Fruit fly (Drosophila melanogaster) Kc167 (cell line): ENCODE results near the gene CG13116.

Experiments
- Myc ChIP-seq: fragments of >200 bp; optimal IDR thresholded peaks from 2 replicates; lab custom pipeline; 2017; ENCODE audit warnings: missing external identifiers
- h ChIP-seq: fragments of >200 bp; optimal IDR thresholded peaks from 3 replicates; lab custom pipeline; 2018; ENCODE audit warnings: missing external identifiers
- insv ChIP-seq: fragments of >200 bp; optimal IDR thresholded peaks from 3 replicates; lab custom pipeline; 2018; ENCODE audit warnings: missing external identifiers
- psq ChIP-seq: fragments of >200 bp; optimal IDR thresholded peaks from 2 replicates; lab custom pipeline; 2017; ENCODE audit warnings: missing external identifiers
- ttk ChIP-seq: sonication (Bioruptor generic); optimal IDR thresholded peaks from 2 replicates; lab custom pipeline; 2017; ENCODE audit warnings: missing external identifiers

DNA sequence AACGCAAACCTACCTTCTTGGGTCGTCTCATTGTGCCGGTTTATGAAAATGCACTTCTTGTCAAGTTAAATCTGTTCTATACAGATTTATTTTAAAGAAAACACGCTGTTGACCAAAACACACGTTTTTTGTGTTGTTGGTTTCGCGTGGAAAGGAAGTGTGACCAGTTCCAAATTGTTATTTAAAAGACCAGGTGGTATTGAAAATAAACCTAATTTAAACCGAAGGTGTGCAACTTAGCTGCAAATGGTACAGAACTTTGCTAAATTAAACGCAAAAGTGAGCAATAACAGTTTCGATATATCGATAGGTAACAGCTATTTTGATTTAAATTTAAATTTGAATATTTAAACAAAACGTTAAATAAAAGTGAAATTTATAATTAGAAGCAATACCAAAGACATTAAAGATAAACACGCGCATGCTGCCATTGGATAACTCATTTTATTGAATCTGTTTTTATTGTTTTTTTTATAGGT, 18.6 kb upstream of the CG13116 start, which contains the start of gene CG4364:
- TF ChIP-seq Myc (lab: Kevin White, UChicago) (no peak), ttk (no peak), insv (lab: Kevin White, UChicago) (no peak), h (lab: Kevin White, UChicago) (no peak), psq (lab: Kevin White, UChicago) (no peak)
